Worm (Caenorhabditis elegans): ENCODE measurements around the gene itr-1.

DNA sequence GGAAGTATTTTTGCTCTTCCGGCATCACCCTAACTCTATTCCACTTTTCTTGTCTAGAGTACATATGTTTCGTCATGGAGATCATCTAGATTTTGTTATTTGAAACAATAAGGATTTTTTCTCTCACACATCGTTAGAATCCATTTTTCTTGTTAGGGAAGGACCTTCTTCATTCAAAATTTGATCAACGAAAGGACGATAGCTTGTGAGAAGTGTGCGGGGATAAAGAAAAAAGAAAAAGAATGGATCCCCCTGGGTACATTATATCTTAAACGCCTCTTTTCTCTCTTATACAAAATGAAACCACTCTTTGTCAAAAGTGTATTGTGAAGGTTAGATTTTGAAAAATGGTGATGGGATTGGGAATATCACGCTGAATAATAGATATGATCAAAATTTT is 13.4 kb upstream of the itr-1 start:
- TF ChIP-seq elt-3 (tag; optimal IDR thresholded peaks at IDR 0.05) (no peak), aly-2 (tag; optimal IDR thresholded peaks at IDR 0.05) (no peak), nhr-23 (tag; optimal IDR thresholded peaks at IDR 0.05) (no peak), nhr-237 (tag; optimal IDR thresholded peaks at IDR 0.05) (no peak), egl-27 (tag; optimal IDR thresholded peaks at IDR 0.05) (no peak), ztf-11 (tag; optimal IDR thresholded peaks at IDR 0.05) (no peak), unc-62 (GFP tag; optimal IDR thresholded peaks at IDR 0.05) (no peak), skn-1 (tag; optimal IDR thresholded peaks at IDR 0.05) (no peak), mdl-1 (tag; optimal IDR thresholded peaks at IDR 0.05) (no peak), nhr-129 (tag; optimal IDR thresholded peaks at IDR 0.05) (no peak), C34F6.9 (tag; optimal IDR thresholded peaks at IDR 0.05) (no peak), lsy-2 (tag; optimal IDR thresholded peaks at IDR 0.05) (peak in 1 of 2 experiments; percentile 6), ceh-16 (tag; optimal IDR thresholded peaks at IDR 0.05) (no peak)
